ENCODE assay signal across 8 worm cellular contexts in genomic region chrIII:9507799-9508198, ce11.
A peak's percentile ranks its signal among the peaks of the same experiment; 100 is the strongest.
TF ChIP-seq lines count a peak whose summit lies in the region.

TSS of gene vha-14 (plus strand) at chrIII:9508100.

TF ChIP-seq in whole organism, L1 larva, 84 proteins besides CTCF, POLR2A, EP300 and RAD21 (continues in another document):
- TF ChIP-seq nhr-20 (tag; optimal IDR thresholded peaks at IDR 0.05; lab: Kevin White, UChicago) (peak; percentile 26), mep-1 (tag; optimal IDR thresholded peaks at IDR 0.05; lab: Kevin White, UChicago) (peak; percentile 74), mdl-1 (tag; optimal IDR thresholded peaks at IDR 0.05; lab: Kevin White, UChicago) (no peak), pag-3 (tag; optimal IDR thresholded peaks at IDR 0.05; lab: Kevin White, UChicago; ENCODE audit: borderline replicate concordance, insufficient read depth) (peak; percentile 27), ets-5 (GFP tag; IDR thresholded peaks at IDR 0.05; lab: Robert Waterston, UW) (no peak), nhr-71 (tag; optimal IDR thresholded peaks at IDR 0.05; lab: Kevin White, UChicago) (peak; percentile 16), unc-130 (tag; optimal IDR thresholded peaks at IDR 0.05; lab: Kevin White, UChicago) (peak; percentile 42), ceh-82 (tag; optimal IDR thresholded peaks at IDR 0.05; lab: Kevin White, UChicago) (peak in 1 of 3 experiments; percentile 65), efl-1 (optimal IDR thresholded peaks at IDR 0.05; lab: Kevin White, UChicago) (peak; percentile 45 to 57), efl-1 (GFP tag; optimal IDR thresholded peaks at IDR 0.05 in 1 of 2; lab: Kevin White, UChicago) (peak; percentile 52 to 79), swsn-7 (tag; optimal IDR thresholded peaks at IDR 0.05; lab: Kevin White, UChicago) (no peak)

TF ChIP-seq in whole organism, L2 larva, 48 proteins besides CTCF, POLR2A, EP300 and RAD21 (continues in another document):
- TF ChIP-seq sma-9 (GFP tag; optimal IDR thresholded peaks at IDR 0.05; lab: Kevin White, UChicago) (no peak), sma-9 (tag; optimal IDR thresholded peaks at IDR 0.05; lab: Kevin White, UChicago) (no peak), sem-4 (tag; optimal IDR thresholded peaks at IDR 0.05; lab: Kevin White, UChicago) (no peak), C34F6.9 (tag; optimal IDR thresholded peaks at IDR 0.05; lab: Kevin White, UChicago) (peak; percentile 81), nhr-237 (tag; optimal IDR thresholded peaks at IDR 0.05; lab: Kevin White, UChicago) (no peak), nhr-11 (tag; optimal IDR thresholded peaks at IDR 0.05; lab: Kevin White, UChicago) (no peak), sma-3 (GFP tag; optimal IDR thresholded peaks at IDR 0.05; lab: Kevin White, UChicago) (peak; percentile 4), Y55F3AM.14 (GFP tag; optimal IDR thresholded peaks at IDR 0.05; lab: Kevin White, UChicago) (no peak), nhr-129 (tag; optimal IDR thresholded peaks at IDR 0.05; lab: Kevin White, UChicago) (peak; percentile 74), gmeb-1 (tag; optimal IDR thresholded peaks at IDR 0.05; lab: Kevin White, UChicago) (no peak), blmp-1 (tag; optimal IDR thresholded peaks at IDR 0.05; lab: Kevin White, UChicago; ENCODE audit: insufficient read depth) (no peak), ZK546.5 (tag; optimal IDR thresholded peaks at IDR 0.05; lab: Kevin White, UChicago) (no peak)

TF ChIP-seq in whole organism, L3 larva, 47 proteins besides CTCF, POLR2A, EP300 and RAD21 (continues in another document):
- peak; percentile 6 for TF ChIP-seq ceh-28 (tag; optimal IDR thresholded peaks at IDR 0.05; lab: Kevin White, UChicago)
- no peak for TF ChIP-seq elt-1 (tag; optimal IDR thresholded peaks at IDR 0.05; lab: Kevin White, UChicago)
- TF ChIP-seq nhr-77 (tag; optimal IDR thresholded peaks at IDR 0.05; lab: Kevin White, UChicago), result no peak
- peak; percentile 55 for TF ChIP-seq lin-39 (tag; optimal IDR thresholded peaks at IDR 0.05; lab: Kevin White, UChicago)
- peak; percentile 40 for TF ChIP-seq hmg-11 (tag; optimal IDR thresholded peaks at IDR 0.05; lab: Kevin White, UChicago)
- TF ChIP-seq nhr-76 (tag; optimal IDR thresholded peaks at IDR 0.05; lab: Kevin White, UChicago), result no peak
- TF ChIP-seq elt-2 (tag; optimal IDR thresholded peaks at IDR 0.05; lab: Kevin White, UChicago), result peak; percentile 28
- TF ChIP-seq eor-1 (tag; optimal IDR thresholded peaks at IDR 0.05; lab: Kevin White, UChicago), result no peak
- no peak for TF ChIP-seq nhr-11 (tag; optimal IDR thresholded peaks at IDR 0.05; lab: Kevin White, UChicago)
- TF ChIP-seq pha-4 (tag; optimal IDR thresholded peaks at IDR 0.05; lab: Kevin White, UChicago), result peak; percentile 70
- TF ChIP-seq R02D3.7 (tag; optimal IDR thresholded peaks at IDR 0.05; lab: Kevin White, UChicago), result no peak
- no peak for TF ChIP-seq mml-1 (tag; optimal IDR thresholded peaks at IDR 0.05; lab: Kevin White, UChicago)

TF ChIP-seq in whole organism, L4 larva, 104 proteins besides CTCF, POLR2A, EP300 and RAD21 (continues in another document):
- TF ChIP-seq ztf-11 (tag; optimal IDR thresholded peaks at IDR 0.05; lab: Kevin White, UChicago) (no peak), unc-130 (GFP tag; optimal IDR thresholded peaks at IDR 0.05; lab: Kevin White, UChicago) (no peak), nhr-6 (tag; optimal IDR thresholded peaks at IDR 0.05; lab: Kevin White, UChicago) (peak; percentile 97), hlh-11 (tag; optimal IDR thresholded peaks at IDR 0.05; lab: Kevin White, UChicago) (peak; percentile 22), daf-16 (GFP tag; optimal IDR thresholded peaks at IDR 0.05; lab: Kevin White, UChicago) (no peak), daf-16 (tag; optimal IDR thresholded peaks at IDR 0.05; lab: Kevin White, UChicago) (peak; percentile 33), nhr-28 (tag; optimal IDR thresholded peaks at IDR 0.05; lab: Kevin White, UChicago) (peak; percentile 65), lin-38 (GFP tag; IDR thresholded peaks at IDR 0.05; lab: Robert Waterston, UW) (peak; percentile 75), unc-62 (GFP tag; optimal IDR thresholded peaks at IDR 0.05 in 1 of 2; lab: Kevin White, UChicago) (peak in 1 of 2 experiments; percentile 69), unc-62 (tag; optimal IDR thresholded peaks at IDR 0.05; lab: Kevin White, UChicago) (no peak), skn-1 (tag; optimal IDR thresholded peaks at IDR 0.05; lab: Kevin White, UChicago) (no peak), pqm-1 (tag; optimal IDR thresholded peaks at IDR 0.05; lab: Kevin White, UChicago) (peak; percentile 77)

TF ChIP-seq in whole organism, early embryonic, 17 proteins besides CTCF, POLR2A, EP300 and RAD21:
- peak; percentile 1 for TF ChIP-seq F13C5.2 (tag; optimal IDR thresholded peaks at IDR 0.05; lab: Kevin White, UChicago)
- TF ChIP-seq tbx-11 (GFP tag; IDR thresholded peaks at IDR 0.05; lab: Robert Waterston, UW), result no peak
- no peak for TF ChIP-seq tbx-37 (GFP tag; conservative IDR thresholded peaks at IDR 0.05; lab: Robert Waterston, UW)
- TF ChIP-seq scrt-1 (GFP tag; IDR thresholded peaks at IDR 0.05; lab: Robert Waterston, UW), result no peak
- no peak for TF ChIP-seq tra-4 (tag; optimal IDR thresholded peaks at IDR 0.05; lab: Kevin White, UChicago)
- TF ChIP-seq sea-1 (GFP tag; conservative IDR thresholded peaks at IDR 0.05; lab: Robert Waterston, UW), result no peak
- TF ChIP-seq hmg-4 (GFP tag; optimal IDR thresholded peaks at IDR 0.05; lab: Kevin White, UChicago), result peak; percentile 6
- no peak for TF ChIP-seq hmbx-1 (tag; optimal IDR thresholded peaks at IDR 0.05; lab: Kevin White, UChicago)

TF ChIP-seq in whole organism, late embryonic, 69 proteins besides CTCF, POLR2A, EP300 and RAD21:
- TF ChIP-seq unc-3 (GFP tag; conservative IDR thresholded peaks at IDR 0.05; lab: Robert Waterston, UW) (no peak), unc-3 (tag; optimal IDR thresholded peaks at IDR 0.05; lab: Kevin White, UChicago) (no peak), ttx-3 (tag; optimal IDR thresholded peaks at IDR 0.05; lab: Kevin White, UChicago) (no peak), hlh-30 (tag; optimal IDR thresholded peaks at IDR 0.05; lab: Kevin White, UChicago; ENCODE audit: insufficient read depth) (peak; percentile 79), ceh-30 (tag; optimal IDR thresholded peaks at IDR 0.05; lab: Kevin White, UChicago) (no peak), T23F11.4 (GFP tag; optimal IDR thresholded peaks at IDR 0.05; lab: Kevin White, UChicago) (no peak), ref-2 (tag; optimal IDR thresholded peaks at IDR 0.05; lab: Kevin White, UChicago) (no peak), nfya-1 (tag; optimal IDR thresholded peaks at IDR 0.05; lab: Kevin White, UChicago) (peak; percentile 40), dve-1 (tag; optimal IDR thresholded peaks at IDR 0.05; lab: Kevin White, UChicago) (no peak)
TF ChIP-seq in whole organism, late embryonic: peak in this region for 2.

TF ChIP-seq in whole organism, mixed stage, embryonic, 35 proteins besides CTCF, POLR2A, EP300 and RAD21 (continues in another document):
- no peak for TF ChIP-seq ztf-11 (tag; optimal IDR thresholded peaks at IDR 0.05; lab: Kevin White, UChicago)
- TF ChIP-seq nhr-237 (tag; optimal IDR thresholded peaks at IDR 0.05; lab: Kevin White, UChicago), result peak; percentile 19
- TF ChIP-seq unc-62 (GFP tag; optimal IDR thresholded peaks at IDR 0.05; lab: Kevin White, UChicago), result peak; percentile 38
- peak; percentile 6 for TF ChIP-seq ces-1 (GFP tag; optimal IDR thresholded peaks at IDR 0.05; lab: Kevin White, UChicago)
- TF ChIP-seq lin-32 (GFP tag; optimal IDR thresholded peaks at IDR 0.05; lab: Kevin White, UChicago), result no peak
- no peak for TF ChIP-seq hlh-1 (tag; optimal IDR thresholded peaks at IDR 0.05; lab: Kevin White, UChicago)
- TF ChIP-seq bed-3 (GFP tag; optimal IDR thresholded peaks at IDR 0.05; lab: Kevin White, UChicago), result no peak
- peak; percentile 71 for TF ChIP-seq mep-1 (tag; optimal IDR thresholded peaks at IDR 0.05; lab: Kevin White, UChicago)
- TF ChIP-seq ceh-39 (tag; optimal IDR thresholded peaks at IDR 0.05; lab: Kevin White, UChicago), result no peak
- TF ChIP-seq pha-4 (tag; optimal IDR thresholded peaks at IDR 0.05; lab: Kevin White, UChicago), result no peak
- TF ChIP-seq elt-1 (tag; optimal IDR thresholded peaks at IDR 0.05; lab: Kevin White, UChicago; ENCODE audit: borderline replicate concordance, insufficient read depth), result no peak
- TF ChIP-seq unc-120 (tag; optimal IDR thresholded peaks at IDR 0.05; lab: Kevin White, UChicago; ENCODE audit: poor library complexity, severe bottlenecking), result no peak
- TF ChIP-seq elt-3 (tag; optimal IDR thresholded peaks at IDR 0.05; lab: Kevin White, UChicago), result no peak
- TF ChIP-seq nhr-12 (tag; optimal IDR thresholded peaks at IDR 0.05; lab: Kevin White, UChicago), result no peak
- no peak for TF ChIP-seq nhr-2 (tag; optimal IDR thresholded peaks at IDR 0.05; lab: Kevin White, UChicago)
- no peak for TF ChIP-seq sptf-1 (tag; optimal IDR thresholded peaks at IDR 0.05; lab: Kevin White, UChicago)
- TF ChIP-seq lsy-2 (tag; optimal IDR thresholded peaks at IDR 0.05; lab: Kevin White, UChicago), result peak; percentile 38

TF ChIP-seq in whole organism, young adult, 124 proteins besides CTCF, POLR2A, EP300 and RAD21:
- TF ChIP-seq F23B12.7 (tag; optimal IDR thresholded peaks at IDR 0.05; lab: Kevin White, UChicago; ENCODE audit: insufficient read depth) (peak; percentile 25), mcd-1 (GFP tag; IDR thresholded peaks at IDR 0.05; lab: Robert Waterston, UW) (peak; percentile 38; the same call in 1 of the 2 replicates), lin-26 (GFP tag; IDR thresholded peaks at IDR 0.05; lab: Robert Waterston, UW) (no peak), nhr-80 (tag; optimal IDR thresholded peaks at IDR 0.05; lab: Kevin White, UChicago) (peak; percentile 63), attf-5 (GFP tag; optimal IDR thresholded peaks at IDR 0.05; lab: Kevin White, UChicago) (peak; percentile 39), F57C9.4 (tag; optimal IDR thresholded peaks at IDR 0.05; lab: Kevin White, UChicago) (no peak)
